Worm (Caenorhabditis elegans) whole organism, L4 larva: Measurements from ENCODE around the gene Y32G9A.3.
A peak's percentile ranks its signal among the peaks of the same experiment; 100 is the strongest.

Experiments used
- F10B5.3 ChIP-seq: sonication (generic microtip); optimal IDR thresholded peaks from 2 replicates; lab custom pipeline; 2016; ENCODE audit warnings: mild to moderate bottlenecking, missing genetic modification characterization, missing compliant biosample characterization
- F26F4.8 ChIP-seq: fragments of 200-800 bp; sonication (Bioruptor generic); conservative IDR thresholded peaks from 2 replicates; pipeline ENCODE4 v1.3.6; 2022; ENCODE audit warnings: missing genetic modification characterization, missing compliant biosample characterization
- F44E2.7 ChIP-seq: fragments of 200-800 bp; sonication (Bioruptor generic); IDR thresholded peaks from 2 replicates; pipeline ENCODE4 v2.1.2; 2022; ENCODE audit warnings: missing genetic modification characterization, missing compliant biosample characterization
- F49E8.2 ChIP-seq: sonication (generic microtip); optimal IDR thresholded peaks from 2 replicates; lab custom pipeline; 2016; ENCODE audit warnings: missing compliant biosample characterization, mild to moderate bottlenecking, missing genetic modification characterization, borderline replicate concordance
- Y105C5A.15 ChIP-seq: fragments of 200-800 bp; sonication (Bioruptor generic); IDR thresholded peaks from 2 replicates; pipeline ENCODE4 v1.3.6; 2022; ENCODE audit warnings: missing genetic modification characterization, missing compliant biosample characterization
- Y48G9A.11 ChIP-seq: fragments of 200-800 bp; sonication (Bioruptor generic); IDR thresholded peaks from 2 replicates; pipeline ENCODE4 v1.3.6; 2022; ENCODE audit warnings: missing genetic modification reagents, missing genetic modification characterization, missing compliant biosample characterization
- ZK546.5 ChIP-seq, 2 experiments: sonication (generic microtip); optimal IDR thresholded peaks; 2 replicates each; lab custom pipeline; 2017; ENCODE audit warnings: missing biosample characterization in 2 of 2, missing genetic modification characterization in 2 of 2
- aha-1 ChIP-seq: fragments of 150-350 bp; peaks from one replicate; lab custom pipeline; 2014; ENCODE audit warnings: missing biosample characterization, missing genetic modification characterization
- attf-4 ChIP-seq: sonication (generic microtip); optimal IDR thresholded peaks from 3 replicates; lab custom pipeline; 2017; ENCODE audit warnings: missing biosample characterization, missing genetic modification characterization
- ceh-62 ChIP-seq: sonication (generic microtip); optimal IDR thresholded peaks from 2 replicates; lab custom pipeline; 2017; ENCODE audit warnings: missing biosample characterization, missing genetic modification characterization
- ces-1 ChIP-seq: fragments of 150-350 bp; sonication (generic microtip); optimal IDR thresholded peaks from 4 replicates; lab custom pipeline; 2014; ENCODE audit warnings: missing biosample characterization, missing genetic modification reagents, missing genetic modification characterization
- ctbp-1 ChIP-seq: fragments of 200-800 bp; sonication (Bioruptor generic); IDR thresholded peaks from 2 replicates; pipeline ENCODE4 v1.3.6; 2022; ENCODE audit warnings: missing genetic modification reagents, missing genetic modification characterization, missing compliant biosample characterization
- daf-19 ChIP-seq: fragments of 200-800 bp; sonication (Bioruptor generic); conservative IDR thresholded peaks from 2 replicates; pipeline ENCODE4 v1.3.6; 2022; ENCODE audit warnings: missing genetic modification characterization, missing compliant biosample characterization
- daf-8 ChIP-seq: fragments of 200-800 bp; sonication (Bioruptor generic); IDR thresholded peaks from 2 replicates; pipeline ENCODE4 v1.3.6; 2022; ENCODE audit warnings: missing genetic modification characterization, missing compliant biosample characterization
- dmd-8 ChIP-seq: fragments of 200-800 bp; sonication (Bioruptor generic); IDR thresholded peaks from 2 replicates; pipeline ENCODE4 v1.3.6; 2022; ENCODE audit warnings: missing genetic modification characterization, missing compliant biosample characterization
- dpl-1 ChIP-seq: fragments of 150-350 bp; optimal IDR thresholded peaks from 2 replicates; lab custom pipeline; 2014; ENCODE audit warnings: missing biosample characterization, missing genetic modification reagents, missing genetic modification characterization
- duxl-1 ChIP-seq: sonication (generic microtip); optimal IDR thresholded peaks from 2 replicates; lab custom pipeline; 2016; ENCODE audit warnings: mild to moderate bottlenecking, missing genetic modification characterization, moderate library complexity, missing compliant biosample characterization; ENCODE audit not compliant: poor library complexity
- dve-1 ChIP-seq: sonication (generic microtip); optimal IDR thresholded peaks from 2 replicates; lab custom pipeline; 2017; ENCODE audit warnings: antibody characterized with exemption, mild to moderate bottlenecking, missing genetic modification characterization, missing compliant biosample characterization; ENCODE audit not compliant: insufficient read depth
- egl-43 ChIP-seq: fragments of 200-800 bp; sonication (Bioruptor generic); IDR thresholded peaks from 2 replicates; pipeline ENCODE4 v1.3.6; 2022; ENCODE audit warnings: missing genetic modification reagents, missing genetic modification characterization, missing compliant biosample characterization
- fkh-10 ChIP-seq: fragments of 150-350 bp; optimal IDR thresholded peaks from 2 replicates; lab custom pipeline; 2014; ENCODE audit warnings: missing biosample characterization, missing genetic modification reagents, missing genetic modification characterization
- fos-1 ChIP-seq: fragments of 150-350 bp; optimal IDR thresholded peaks from 2 replicates; lab custom pipeline; 2014; ENCODE audit warnings: missing biosample characterization, missing genetic modification characterization
- hif-1 ChIP-seq, 2 experiments: sonication (generic microtip); optimal IDR thresholded peaks; 2 replicates each; lab custom pipeline; 2016 to 2017; ENCODE audit warnings: missing compliant biosample characterization in 2 of 2, missing genetic modification characterization in 2 of 2, missing genetic modification reagents in 2 of 2, missing genotype in 2 of 2, mild to moderate bottlenecking in 1 of 2
- hlh-11 ChIP-seq: fragments of 200-800 bp; sonication (Bioruptor generic); optimal IDR thresholded peaks from 2 replicates; lab custom pipeline; 2018; ENCODE audit warnings: mild to moderate bottlenecking, missing genetic modification characterization, missing compliant biosample characterization
- lin-1 ChIP-seq: fragments of 200-800 bp; sonication (Bioruptor generic); IDR thresholded peaks from 2 replicates; pipeline ENCODE4 v1.3.6; 2022; ENCODE audit warnings: missing genetic modification reagents, missing genetic modification characterization, missing compliant biosample characterization
- lin-29 ChIP-seq: fragments of 200-800 bp; sonication (Bioruptor generic); IDR thresholded peaks from 2 replicates; pipeline ENCODE4 v1.3.6; 2022; ENCODE audit warnings: missing genetic modification reagents, missing genetic modification characterization, missing compliant biosample characterization
- lin-38 ChIP-seq: fragments of 200-800 bp; sonication (Bioruptor generic); IDR thresholded peaks from 2 replicates; pipeline ENCODE4 v1.3.6; 2022; ENCODE audit warnings: missing genetic modification reagents, missing genetic modification characterization, missing compliant biosample characterization
- lin-39 ChIP-seq: fragments of 150-350 bp; optimal IDR thresholded peaks from 2 replicates; lab custom pipeline; 2014; ENCODE audit warnings: missing biosample characterization, missing genetic modification reagents, missing genetic modification characterization
- lir-3 ChIP-seq: sonication (generic microtip); optimal IDR thresholded peaks from 2 replicates; lab custom pipeline; 2016; ENCODE audit warnings: mild to moderate bottlenecking, missing genetic modification characterization, missing compliant biosample characterization
- madf-5 ChIP-seq, 2 experiments: fragments of 200-800 bp; sonication (Bioruptor generic); IDR thresholded peaks; 2 replicates each; pipeline ENCODE4 v1.3.6; 2022; ENCODE audit warnings: missing compliant biosample characterization in 2 of 2, missing genetic modification characterization in 2 of 2
- mdl-1 ChIP-seq, 2 experiments: fragments of 150-350 bp in 1 of 2; sonication (generic microtip) in 1 of 2; optimal IDR thresholded peaks; 2 replicates each; lab custom pipeline; 2014 to 2017; ENCODE audit warnings: missing biosample characterization in 2 of 2, missing genetic modification characterization in 2 of 2
- mdt-29 ChIP-seq: fragments of 200-800 bp; sonication (Bioruptor generic); IDR thresholded peaks from 2 replicates; pipeline ENCODE4 v1.3.6; 2022; ENCODE audit warnings: missing genetic modification reagents, missing genetic modification characterization, missing compliant biosample characterization
- mes-2 ChIP-seq: sonication (generic microtip); optimal IDR thresholded peaks from 2 replicates; lab custom pipeline; 2016; ENCODE audit warnings: missing genotype, mild to moderate bottlenecking, missing genetic modification characterization, missing compliant biosample characterization; ENCODE audit not compliant: poor library complexity, severe bottlenecking
- mxl-2 ChIP-seq: fragments of 200-800 bp; sonication (Bioruptor generic); conservative IDR thresholded peaks from 2 replicates; pipeline ENCODE4 v1.3.6; 2022; ENCODE audit warnings: missing genetic modification reagents, missing genetic modification characterization, missing compliant biosample characterization
- mxl-3 ChIP-seq: fragments of 200-800 bp; sonication (Bioruptor generic); optimal IDR thresholded peaks from 2 replicates; lab custom pipeline; 2018; ENCODE audit warnings: mild to moderate bottlenecking, missing genetic modification characterization, missing compliant biosample characterization
- nhr-10 ChIP-seq: fragments of 150-350 bp; optimal IDR thresholded peaks from 2 replicates; lab custom pipeline; 2014; ENCODE audit warnings: missing biosample characterization, missing genetic modification characterization
- nhr-11 ChIP-seq: fragments of 150-350 bp; optimal IDR thresholded peaks from 2 replicates; lab custom pipeline; 2014; ENCODE audit warnings: missing biosample characterization, missing genetic modification characterization
- nhr-237 ChIP-seq: sonication (generic microtip); optimal IDR thresholded peaks from 2 replicates; lab custom pipeline; 2017; ENCODE audit warnings: missing biosample characterization, missing genetic modification characterization
- nhr-28 ChIP-seq: fragments of 150-350 bp; optimal IDR thresholded peaks from 2 replicates; lab custom pipeline; 2014; ENCODE audit warnings: missing biosample characterization, missing genetic modification characterization
- nhr-41 ChIP-seq: fragments of 200-800 bp; sonication (Bioruptor generic); IDR thresholded peaks from 2 replicates; pipeline ENCODE4 v1.3.6; 2022; ENCODE audit warnings: missing genetic modification reagents, missing genetic modification characterization, missing compliant biosample characterization
- nhr-6 ChIP-seq: fragments of 150-350 bp; optimal IDR thresholded peaks from 2 replicates; lab custom pipeline; 2014; ENCODE audit warnings: missing biosample characterization, missing genetic modification characterization
- pha-4 ChIP-seq, 2 experiments: fragments of 150-350 bp in 1 of 2; fragments of 200-800 bp in 1 of 2; sonication (Bioruptor generic) in 1 of 2; IDR thresholded peaks in 1 of 2; optimal IDR thresholded peaks in 1 of 2; 2 replicates each; pipeline versions ENCODE4 v1.3.6 to Lab custom; 2014 to 2022; ENCODE audit warnings: missing genetic modification characterization in 2 of 2, missing genetic modification reagents in 2 of 2, missing biosample characterization in 1 of 2, missing compliant biosample characterization in 1 of 2
- rbr-2 ChIP-seq: sonication (generic microtip); optimal IDR thresholded peaks from 2 replicates; lab custom pipeline; 2016; ENCODE audit warnings: missing genotype, missing genetic modification characterization, missing compliant biosample characterization
- set-16 ChIP-seq: fragments of 200-800 bp; sonication (Bioruptor generic); IDR thresholded peaks from 2 replicates; pipeline ENCODE4 v1.3.6; 2022; ENCODE audit warnings: missing genetic modification reagents, missing genetic modification characterization, missing compliant biosample characterization
- skn-1 ChIP-seq: fragments of 150-350 bp; optimal IDR thresholded peaks from 2 replicates; lab custom pipeline; 2014; ENCODE audit warnings: missing biosample characterization, missing genetic modification characterization
- spr-1 ChIP-seq: sonication (generic microtip); optimal IDR thresholded peaks from 2 replicates; lab custom pipeline; 2016; ENCODE audit warnings: mild to moderate bottlenecking, missing genetic modification characterization, missing compliant biosample characterization
- spr-3 ChIP-seq: fragments of 200-800 bp; sonication (Bioruptor generic); optimal IDR thresholded peaks from 2 replicates; lab custom pipeline; 2018; ENCODE audit warnings: mild to moderate bottlenecking, missing genetic modification characterization, missing compliant biosample characterization
- unc-130 ChIP-seq: sonication (generic microtip); optimal IDR thresholded peaks from 2 replicates; lab custom pipeline; 2016; ENCODE audit warnings: missing genetic modification reagents, missing genetic modification characterization, missing compliant biosample characterization
- unc-39 ChIP-seq: sonication (generic microtip); optimal IDR thresholded peaks from 2 replicates; lab custom pipeline; 2017; ENCODE audit warnings: missing biosample characterization, missing genetic modification characterization
- vab-7 ChIP-seq: fragments of 200-800 bp; sonication (Bioruptor generic); IDR thresholded peaks from 2 replicates; pipeline ENCODE4 v1.3.6; 2022; ENCODE audit warnings: missing genetic modification reagents, missing genetic modification characterization, missing compliant biosample characterization
- zfp-3 ChIP-seq: fragments of 200-800 bp; sonication (Bioruptor generic); conservative IDR thresholded peaks from 2 replicates; pipeline ENCODE4 v1.3.6; 2022; ENCODE audit warnings: missing genetic modification reagents, missing genetic modification characterization, missing compliant biosample characterization
- zip-2 ChIP-seq: fragments of 150-350 bp; optimal IDR thresholded peaks from 2 replicates; lab custom pipeline; 2014; ENCODE audit warnings: missing biosample characterization, missing genetic modification characterization
- ztf-11 ChIP-seq: fragments of 150-350 bp; optimal IDR thresholded peaks from 2 replicates; lab custom pipeline; 2014; ENCODE audit warnings: missing biosample characterization, missing genetic modification characterization

Gene Y32G9A.3

ce11 chrV:1870515-1870940 is 40.7 kb upstream of the Y32G9A.3 start:
- TF ChIP-seq unc-39 (tag; lab: Kevin White, UChicago) (no peak), Y48G9A.11 (GFP tag; lab: Robert Waterston, UW) (peak; percentile 41; the same call in 1 of the 2 replicates), mxl-3 (GFP tag; lab: Kevin White, UChicago) (no peak), madf-5 (GFP tag; IDR thresholded peaks at IDR 0.05; lab: Robert Waterston, UW) (no peak), nhr-41 (GFP tag; lab: Robert Waterston, UW) (no peak), skn-1 (no peak), F49E8.2 (tag; lab: Kevin White, UChicago) (peak; percentile 7), lin-39 (tag; lab: Kevin White, UChicago) (no peak), mxl-2 (no peak), ctbp-1 (GFP tag; lab: Robert Waterston, UW) (no peak), F44E2.7 (GFP tag; lab: Robert Waterston, UW) (0 out of 2 replicates have a peak, but pooled peaks have one; percentile 22), hif-1 (tag; optimal IDR thresholded peaks at IDR 0.05; lab: Kevin White, UChicago) (no peak), spr-1 (tag; lab: Kevin White, UChicago) (no peak), spr-3 (GFP tag; lab: Kevin White, UChicago) (no peak), rbr-2 (tag; lab: Kevin White, UChicago) (no peak), daf-19 (GFP tag; lab: Robert Waterston, UW) (no peak), attf-4 (tag; lab: Kevin White, UChicago) (no peak), nhr-11 (no peak), ces-1 (GFP tag; lab: Kevin White, UChicago) (no peak), fos-1 (tag; lab: Kevin White, UChicago) (no peak), lir-3 (no peak), dpl-1 (GFP tag; lab: Kevin White, UChicago) (peak; percentile 14), lin-1 (no peak), F26F4.8 (GFP tag; lab: Robert Waterston, UW) (no peak), nhr-10 (tag; lab: Kevin White, UChicago) (no peak), mdt-29 (GFP tag; lab: Robert Waterston, UW) (no peak), mes-2 (tag; lab: Kevin White, UChicago) (peak; percentile 18), nhr-237 (no peak), ZK546.5 (tag; optimal IDR thresholded peaks at IDR 0.05; lab: Kevin White, UChicago) (no peak), pha-4 (GFP tag; IDR thresholded peaks at IDR 0.05; lab: Robert Waterston, UW) (no peak), pha-4 (tag; optimal IDR thresholded peaks at IDR 0.05; lab: Kevin White, UChicago) (no peak), dve-1 (tag; lab: Kevin White, UChicago) (no peak), ceh-62 (tag; lab: Kevin White, UChicago) (no peak), zfp-3 (GFP tag; lab: Robert Waterston, UW) (no peak), lin-38 (GFP tag; lab: Robert Waterston, UW) (peak; percentile 67), nhr-6 (tag; lab: Kevin White, UChicago) (no peak), duxl-1 (no peak), vab-7 (GFP tag; lab: Robert Waterston, UW) (no peak), nhr-28 (tag; lab: Kevin White, UChicago) (no peak), Y105C5A.15 (GFP tag; lab: Robert Waterston, UW) (no peak), set-16 (GFP tag; lab: Robert Waterston, UW) (no peak), egl-43 (GFP tag; lab: Robert Waterston, UW) (no peak), daf-8 (GFP tag; lab: Robert Waterston, UW) (no peak), zip-2 (tag; lab: Kevin White, UChicago) (no peak), fkh-10 (GFP tag; lab: Kevin White, UChicago) (no peak), ztf-11 (tag; lab: Kevin White, UChicago) (no peak), aha-1 (tag; lab: Kevin White, UChicago) (no peak), lin-29 (GFP tag; lab: Robert Waterston, UW) (no peak), mdl-1 (tag; optimal IDR thresholded peaks at IDR 0.05; lab: Kevin White, UChicago) (no peak), unc-130 (GFP tag; lab: Kevin White, UChicago) (peak; percentile 54), dmd-8 (GFP tag; lab: Robert Waterston, UW) (0 out of 2 replicates have a peak, but pooled peaks have one; percentile 23), F10B5.3 (no peak), hlh-11 (tag; lab: Kevin White, UChicago) (no peak)
